Worm (Caenorhabditis elegans): ENCODE results near the gene pink-1.

pink-1 gene

DNA sequence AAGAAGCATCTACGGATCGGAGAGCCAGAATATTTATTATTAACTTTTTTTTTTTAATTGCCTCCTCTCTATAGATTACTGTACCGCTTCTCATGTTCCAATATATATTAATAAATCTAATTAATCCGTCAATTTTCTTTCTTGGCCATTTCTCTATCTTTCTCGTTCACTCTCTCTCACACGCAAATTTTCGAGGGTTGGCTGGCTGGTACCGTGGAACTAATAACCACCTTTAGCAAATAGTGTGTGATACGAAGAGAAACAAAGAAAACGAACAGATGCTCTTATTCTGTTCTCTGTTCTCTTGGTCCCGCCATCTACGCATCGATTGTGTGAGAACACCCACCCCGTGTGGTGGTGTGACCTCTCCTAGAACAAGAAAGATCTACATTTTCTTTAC lies 22.8 kb upstream of the pink-1 start:
- TF ChIP-seq Y53G8AR.9 (GFP tag; conservative IDR thresholded peaks at IDR 0.05) (no peak), aptf-2 (GFP tag; conservative IDR thresholded peaks at IDR 0.05) (no peak), F10E7.11 (tag; optimal IDR thresholded peaks at IDR 0.05) (no peak), Y53F4B.3 (GFP tag; IDR thresholded peaks at IDR 0.05) (no peak), ztf-25 (GFP tag; IDR thresholded peaks at IDR 0.05) (no peak)

DNA sequence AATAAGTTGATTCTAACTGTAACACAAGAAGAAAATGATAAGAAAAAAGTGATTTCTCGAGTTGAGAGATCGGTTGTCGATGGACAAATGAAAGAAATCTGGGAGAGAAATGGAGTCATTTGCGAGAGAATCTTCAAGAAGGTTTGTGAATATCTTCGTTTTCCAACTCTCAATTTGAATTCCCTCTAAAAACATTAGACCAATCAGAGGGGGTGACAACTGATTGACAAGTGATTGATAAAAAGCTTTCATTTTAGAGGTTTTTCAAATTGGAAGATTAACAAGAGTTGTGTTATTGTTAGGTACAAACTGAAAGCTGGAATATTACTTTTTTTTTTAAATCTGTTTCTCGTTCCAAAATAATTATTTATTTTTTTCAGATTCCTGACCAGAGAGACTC lies 22.4 kb upstream of the pink-1 start:
- TF ChIP-seq F23B12.7 (tag; optimal IDR thresholded peaks at IDR 0.05; ENCODE audit: insufficient read depth) (no peak), egrh-3 (GFP tag; IDR thresholded peaks at IDR 0.05) (no peak), snpc-1.3 (tag; optimal IDR thresholded peaks at IDR 0.05; ENCODE audit: insufficient read depth) (no peak), chd-7 (tag; optimal IDR thresholded peaks at IDR 0.05) (no peak), nfya-2 (GFP tag; IDR thresholded peaks at IDR 0.05) (no peak), sptf-2 (GFP tag; optimal IDR thresholded peaks at IDR 0.05) (no peak), hlh-26 (GFP tag; conservative IDR thresholded peaks at IDR 0.05) (no peak), sea-2 (GFP tag; IDR thresholded peaks at IDR 0.05) (no peak), dpff-1 (tag; optimal IDR thresholded peaks at IDR 0.05) (no peak), bed-2 (GFP tag; IDR thresholded peaks at IDR 0.05) (no peak), B0261.1 (tag; optimal IDR thresholded peaks at IDR 0.05) (no peak)

DNA sequence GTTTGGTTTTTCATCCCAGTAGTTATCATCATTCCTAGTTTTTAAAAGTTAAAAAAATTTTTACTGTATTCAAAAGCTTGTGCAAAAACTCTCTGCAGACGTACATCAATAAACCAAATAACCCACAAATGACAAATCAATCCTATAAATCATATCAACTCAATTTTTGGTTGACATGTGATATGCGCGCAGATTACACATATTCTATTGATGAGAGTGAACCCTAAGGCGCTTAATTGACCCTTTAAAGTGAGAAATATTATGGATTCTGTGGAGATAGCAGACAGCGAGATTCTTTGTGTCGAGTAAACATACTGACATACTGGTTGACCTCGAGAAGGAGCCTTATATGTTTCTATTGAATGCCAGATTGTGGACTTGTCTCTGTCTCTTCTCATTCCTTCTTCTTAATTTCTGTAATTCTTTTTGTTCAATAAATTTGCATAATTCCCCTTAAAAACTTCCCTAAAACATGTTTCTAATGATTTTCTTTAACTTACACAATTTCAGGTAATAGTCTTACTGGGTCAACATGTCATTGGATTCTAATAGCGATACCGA lies 20.8 kb upstream of the pink-1 start, which contains the start of gene EEED8.2:
TSS of gene EEED8.2 (plus strand) at position 511 of the 561 bp plus-strand sequence.
- TF ChIP-seq ceh-40 (GFP tag; IDR thresholded peaks at IDR 0.05) (no peak), tlf-1 (GFP tag; optimal IDR thresholded peaks at IDR 0.05) (no peak), F57A8.1 (GFP tag; optimal IDR thresholded peaks at IDR 0.05) (no peak), hlh-26 (GFP tag; conservative IDR thresholded peaks at IDR 0.05) (no peak), snpc-4 (GFP tag; optimal IDR thresholded peaks at IDR 0.05) (no peak), snpc-4 (tag; optimal IDR thresholded peaks at IDR 0.05) (no peak), nfyb-1 (GFP tag; IDR thresholded peaks at IDR 0.05) (no peak), D2030.7 (GFP tag; IDR thresholded peaks at IDR 0.05) (no peak), ztf-6 (GFP tag; IDR thresholded peaks at IDR 0.05) (no peak), lin-54 (GFP tag; optimal IDR thresholded peaks at IDR 0.05) (no peak), repo-1 (tag; optimal IDR thresholded peaks at IDR 0.05) (no peak)

DNA sequence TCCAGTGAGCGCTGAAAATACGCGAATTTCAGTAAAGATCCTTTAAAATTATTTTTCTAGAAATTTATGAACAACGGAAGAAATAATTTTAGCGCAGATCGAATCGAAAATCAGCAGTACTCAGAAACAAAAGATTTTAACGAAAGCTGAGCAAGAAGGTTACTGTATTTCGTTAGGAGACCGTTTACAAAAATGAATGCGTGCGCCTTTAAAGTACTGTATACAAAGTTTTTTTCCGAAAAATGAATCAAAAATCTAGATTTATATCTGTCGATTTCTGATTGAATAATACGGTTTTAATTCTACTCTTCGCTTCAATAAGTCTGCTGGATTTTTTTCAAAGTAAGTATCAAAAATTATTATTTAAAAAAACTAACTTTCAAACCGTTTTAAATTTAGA lies 18.5 kb upstream of the pink-1 start, which contains the start of the genes EEED8.14 and EEED8.3:
TSS of gene EEED8.14 (minus strand) at position 13 of the 400 bp plus-strand sequence.
TSS of gene EEED8.3 (plus strand) at position 237 of the 400 bp plus-strand sequence.
- TF ChIP-seq rpc-1 (optimal IDR thresholded peaks at IDR 0.05), result no peak
- TF ChIP-seq rpc-1 (tag; optimal IDR thresholded peaks at IDR 0.05), result no peak
- no peak for TF ChIP-seq nhr-80 (tag; optimal IDR thresholded peaks at IDR 0.05)
- no peak for TF ChIP-seq die-1 (tag; optimal IDR thresholded peaks at IDR 0.05)
- no peak for TF ChIP-seq athp-1 (tag; optimal IDR thresholded peaks at IDR 0.05)
- no peak for TF ChIP-seq ceh-100 (GFP tag; IDR thresholded peaks at IDR 0.05)
- TF ChIP-seq somi-1 (GFP tag; optimal IDR thresholded peaks at IDR 0.05), result no peak
- peak; percentile 61 for TF ChIP-seq madf-8 (GFP tag; conservative IDR thresholded peaks at IDR 0.05)
- no peak for TF ChIP-seq Y95B8A.8 (GFP tag; IDR thresholded peaks at IDR 0.05)
- TF ChIP-seq egrh-3 (GFP tag; IDR thresholded peaks at IDR 0.05), result no peak
- no peak for TF ChIP-seq repo-1 (tag; optimal IDR thresholded peaks at IDR 0.05)
- TF ChIP-seq tbp1 (GFP tag; optimal IDR thresholded peaks at IDR 0.05), result no peak
- no peak for TF ChIP-seq hmg-1.2 (GFP tag; IDR thresholded peaks at IDR 0.05)
- no peak for TF ChIP-seq ztf-25 (GFP tag; IDR thresholded peaks at IDR 0.05)
- TF ChIP-seq F55B11.4 (tag; optimal IDR thresholded peaks at IDR 0.05; ENCODE audit: borderline replicate concordance, insufficient read depth), result no peak
- TF ChIP-seq let-607 (tag; optimal IDR thresholded peaks at IDR 0.05), result no peak
- TF ChIP-seq snpc-1.3 (tag; optimal IDR thresholded peaks at IDR 0.05; ENCODE audit: insufficient read depth), result peak; percentile 0
- TF ChIP-seq snpc-4 (GFP tag; optimal IDR thresholded peaks at IDR 0.05), result no peak
- TF ChIP-seq snpc-4 (tag; optimal IDR thresholded peaks at IDR 0.05), result no peak
- TF ChIP-seq nhr-27 (tag; optimal IDR thresholded peaks at IDR 0.05), result no peak
- peak; percentile 80 for TF ChIP-seq madf-6 (GFP tag; IDR thresholded peaks at IDR 0.05)
- peak; percentile 85 for TF ChIP-seq F33H1.4 (GFP tag; IDR thresholded peaks at IDR 0.05)
- TF ChIP-seq ekl-4 (GFP tag; IDR thresholded peaks at IDR 0.05), result no peak
- TF ChIP-seq ceh-27 (GFP tag; optimal IDR thresholded peaks at IDR 0.05), result no peak
